Worm (Caenorhabditis elegans) whole organism, L2 larva: ENCODE measurements around the gene ttbk-3.

Source experiments
- F13H6.1 ChIP-seq: sonication (generic microtip); optimal IDR thresholded peaks from 2 replicates; lab custom pipeline; 2016; ENCODE audit warnings: missing genetic modification characterization, missing compliant biosample characterization
- ama-1 ChIP-seq: fragments of 150-350 bp; optimal IDR thresholded peaks from 2 replicates; lab custom pipeline; 2018; ENCODE audit warnings: inconsistent platforms
- egl-27 ChIP-seq: sonication (generic microtip); optimal IDR thresholded peaks from 3 replicates; lab custom pipeline; 2017; ENCODE audit warnings: missing biosample characterization, missing genetic modification reagents, missing genetic modification characterization
- mdl-1 ChIP-seq, 2 experiments: fragments of 150-350 bp in 1 of 2; sonication (generic microtip) in 1 of 2; optimal IDR thresholded peaks; 2 replicates each; lab custom pipeline; 2017; ENCODE audit warnings: missing biosample characterization in 2 of 2, missing genetic modification characterization in 2 of 2
- unc-39 ChIP-seq: fragments of 150-350 bp; optimal IDR thresholded peaks from 2 replicates; lab custom pipeline; 2014; ENCODE audit warnings: missing biosample characterization, missing genetic modification characterization

DNA sequence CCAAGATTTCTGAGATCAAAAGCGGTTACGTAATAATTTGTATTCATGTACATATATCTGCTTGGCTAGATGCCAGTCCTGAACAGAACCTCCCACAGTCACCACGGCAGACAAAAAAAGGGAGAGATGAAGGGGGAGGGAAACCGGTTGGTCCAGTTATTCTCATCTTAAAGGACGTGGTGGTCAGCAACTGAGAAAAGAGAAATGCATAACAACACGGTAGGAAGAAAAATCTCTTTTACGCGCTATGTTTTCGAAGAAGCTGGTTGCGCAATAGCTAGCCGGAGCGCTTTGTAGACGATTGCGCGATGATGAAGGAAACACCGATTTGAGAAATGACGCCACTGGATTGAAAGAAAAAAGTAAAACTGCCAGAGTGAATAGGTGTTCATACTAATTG, 28.3 kb upstream of the ttbk-3 start:
- no peak for TF ChIP-seq egl-27 (tag; lab: Kevin White, UChicago)
- no peak for TF ChIP-seq F13H6.1 (tag; lab: Kevin White, UChicago)
- no peak for TF ChIP-seq unc-39 (tag; lab: Kevin White, UChicago)
- TF ChIP-seq ama-1 (lab: Kevin White, UChicago), result no peak
- TF ChIP-seq mdl-1 (tag; optimal IDR thresholded peaks at IDR 0.05; lab: Kevin White, UChicago), result no peak
